Worm (Caenorhabditis elegans) whole organism, midembryonic: ENCODE data around the gene ubh-3.

ENCODE experiments used
- T22C8.4 ChIP-seq: fragments of 200-800 bp; sonication (Bioruptor generic); IDR thresholded peaks from 2 replicates; pipeline ENCODE4 v1.3.6; 2022; ENCODE audit warnings: missing genetic modification characterization, missing compliant biosample characterization
- cog-1 ChIP-seq: sonication (generic microtip); optimal IDR thresholded peaks from 2 replicates; lab custom pipeline; 2016; ENCODE audit warnings: missing genetic modification characterization, missing compliant biosample characterization
- flt-1 ChIP-seq: fragments of 200-800 bp; sonication (Bioruptor generic); IDR thresholded peaks from 2 replicates; pipeline ENCODE4 v1.3.6; 2022; ENCODE audit warnings: missing genetic modification characterization, missing compliant biosample characterization
- klf-2 ChIP-seq: fragments of 200-800 bp; sonication (Bioruptor generic); conservative IDR thresholded peaks from 2 replicates; pipeline ENCODE4 v1.3.6; 2022; ENCODE audit warnings: missing genetic modification reagents, missing genetic modification characterization, missing compliant biosample characterization
- med-1 ChIP-seq: sonication (generic microtip); optimal IDR thresholded peaks from 2 replicates; lab custom pipeline; 2017; ENCODE audit warnings: missing genetic modification characterization, mild to moderate bottlenecking, missing compliant biosample characterization, antibody characterized with exemption, missing genetic modification reagents; ENCODE audit not compliant: insufficient read depth
- ref-1 ChIP-seq: fragments of 200-800 bp; sonication (Bioruptor generic); conservative IDR thresholded peaks from 2 replicates; pipeline ENCODE4 v1.3.6; 2022; ENCODE audit warnings: missing genetic modification reagents, missing genetic modification characterization, missing compliant biosample characterization
- tab-1 ChIP-seq: fragments of 200-800 bp; sonication (Bioruptor generic); IDR thresholded peaks from 2 replicates; pipeline ENCODE4 v1.3.6; 2022; ENCODE audit warnings: missing genetic modification characterization, missing compliant biosample characterization
- ztf-23 ChIP-seq: fragments of 200-800 bp; sonication (Bioruptor generic); IDR thresholded peaks from 2 replicates; pipeline ENCODE4 v1.3.6; 2022; ENCODE audit warnings: missing genetic modification reagents, missing genetic modification characterization, missing compliant biosample characterization
- ztf-29 ChIP-seq: fragments of 200-800 bp; sonication (Bioruptor generic); IDR thresholded peaks from 2 replicates; pipeline ENCODE4 v1.3.6; 2022; ENCODE audit warnings: missing genetic modification reagents, missing genetic modification characterization, missing compliant biosample characterization

ce11 chrV:6510622-6511021 lies 2.0 kb upstream of the ubh-3 start:
- no peak for TF ChIP-seq flt-1
- TF ChIP-seq ztf-23 (GFP tag; lab: Robert Waterston, UW): no peak
- TF ChIP-seq klf-2 (GFP tag; lab: Robert Waterston, UW): no peak
- no peak for TF ChIP-seq T22C8.4 (GFP tag; lab: Robert Waterston, UW)
- no peak for TF ChIP-seq cog-1 (tag; lab: Kevin White, UChicago)
- no peak for TF ChIP-seq ref-1 (GFP tag; lab: Robert Waterston, UW)
- no peak for TF ChIP-seq tab-1 (GFP tag; lab: Robert Waterston, UW)
- TF ChIP-seq med-1: no peak
- TF ChIP-seq ztf-29 (GFP tag; lab: Robert Waterston, UW): no peak
